Fruit fly (Drosophila melanogaster) whole organism, pupa: ENCODE measurements around the gene fipi.

Source experiments
- CG12605 ChIP-seq: fragments of 200-800 bp; sonication (Bioruptor generic); IDR thresholded peaks from 2 replicates; pipeline ENCODE4 v1.3.6; 2022; ENCODE audit warnings: missing biosample characterization, missing genetic modification characterization
- CG13204 ChIP-seq: fragments of 200-800 bp; sonication (Bioruptor generic); optimal IDR thresholded peaks from 2 replicates; lab custom pipeline; 2018; ENCODE audit warnings: missing biosample characterization, mild to moderate bottlenecking, missing genetic modification characterization, moderate library complexity
- CG32121 ChIP-seq: fragments of 200-800 bp; sonication (Bioruptor generic); IDR thresholded peaks from 2 replicates; pipeline ENCODE4 v1.3.6; 2022; ENCODE audit warnings: missing biosample characterization, missing genetic modification characterization
- CG34367 ChIP-seq: fragments of 200-800 bp; sonication (Bioruptor generic); optimal IDR thresholded peaks from 2 replicates; lab custom pipeline; 2018; ENCODE audit warnings: missing biosample characterization, mild to moderate bottlenecking, missing genetic modification characterization

DNA sequence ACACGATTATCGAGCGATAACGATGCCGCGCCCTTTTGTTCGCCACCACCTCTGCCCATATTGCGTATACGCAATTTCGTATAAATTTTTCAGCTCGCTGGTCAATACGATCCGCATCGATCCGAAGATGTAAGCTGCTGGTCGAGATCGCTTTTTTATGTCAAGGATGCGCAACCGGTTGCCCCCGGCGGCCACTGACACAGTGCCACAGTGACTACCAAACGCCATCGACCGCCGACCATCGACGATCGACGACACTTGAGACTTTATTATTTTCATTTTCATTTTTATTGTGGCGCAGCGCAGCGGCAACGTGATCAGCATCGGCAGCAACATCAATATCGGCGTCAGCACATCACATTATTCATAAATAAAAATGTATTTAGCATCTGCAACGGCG is 6.2 kb upstream of the fipi start:
- TF ChIP-seq CG13204 (no peak), CG12605 (GFP tag; lab: Robert Waterston, UW) (no peak), CG34367 (tag; lab: Kevin White, UChicago) (no peak), CG32121 (GFP tag; lab: Robert Waterston, UW) (no peak)
